Fruit fly (Drosophila melanogaster) Kc167 (cell line): ENCODE data around the gene tinc.
"Not testable (repeated sequence)": the region's sequence is repeated elsewhere in the genome, so short reads cannot be mapped to it uniquely, and the experiment has no call there.

ENCODE experiments used
- Myc ChIP-seq: fragments of >200 bp; optimal IDR thresholded peaks from 2 replicates; lab custom pipeline; 2017; ENCODE audit warnings: missing external identifiers
- Sin3A ChIP-seq: fragments of >200 bp; optimal IDR thresholded peaks from 2 replicates; lab custom pipeline; 2018; ENCODE audit warnings: missing external identifiers
- h ChIP-seq: fragments of >200 bp; optimal IDR thresholded peaks from 3 replicates; lab custom pipeline; 2018; ENCODE audit warnings: missing external identifiers
- insv ChIP-seq: fragments of >200 bp; optimal IDR thresholded peaks from 3 replicates; lab custom pipeline; 2018; ENCODE audit warnings: missing external identifiers
- psq ChIP-seq: fragments of >200 bp; optimal IDR thresholded peaks from 2 replicates; lab custom pipeline; 2017; ENCODE audit warnings: missing external identifiers
- ttk ChIP-seq: sonication (Bioruptor generic); optimal IDR thresholded peaks from 2 replicates; lab custom pipeline; 2017; ENCODE audit warnings: missing external identifiers

tinc gene

DNA sequence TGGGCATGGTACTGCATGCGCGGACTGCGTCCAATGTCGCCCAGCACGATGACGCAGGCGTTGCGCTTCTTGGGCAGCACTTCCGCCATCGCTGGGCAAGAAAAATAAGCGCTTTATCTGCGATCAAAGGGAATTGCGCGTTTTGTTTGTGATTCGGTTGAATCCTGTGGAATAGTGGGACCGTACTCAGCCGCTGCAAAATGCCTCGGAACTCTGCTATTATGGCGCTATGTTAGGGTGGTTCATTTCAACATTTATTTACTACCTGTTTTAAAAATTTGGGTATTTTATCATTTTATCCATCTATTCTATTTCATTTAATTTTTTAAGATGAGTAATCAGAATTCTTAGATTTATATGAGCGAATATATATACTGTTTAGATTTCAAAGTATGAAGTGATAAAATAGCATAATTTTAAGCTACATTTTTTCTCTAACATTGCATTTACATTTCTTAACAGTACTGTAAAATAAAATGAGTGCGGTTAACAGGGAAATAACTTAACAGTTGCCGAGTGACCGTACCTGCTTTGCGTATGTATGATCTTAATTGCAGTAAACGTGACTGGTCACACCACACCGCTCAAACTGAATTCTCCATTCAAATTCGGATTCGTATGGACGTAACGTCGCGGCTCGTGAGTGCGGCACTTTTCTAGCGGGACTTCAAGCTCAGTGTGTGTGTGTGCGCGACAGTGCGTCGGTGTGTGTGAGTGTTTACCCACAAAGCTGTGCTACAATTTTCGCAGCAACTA lies at the start of gene tinc, which contains the start of gene Alg1:
Gene tinc, plus strand, starts transcription at position 591 of the 756 bp plus-strand sequence.
Gene Alg1, minus strand, starts transcription at position 184 of the 756 bp plus-strand sequence.
- TF ChIP-seq insv (no peak), psq (no peak), Sin3A (lab: Kevin White, UChicago) (no peak), h (lab: Kevin White, UChicago) (no peak), ttk (no peak), Myc (lab: Kevin White, UChicago) (no peak)

DNA sequence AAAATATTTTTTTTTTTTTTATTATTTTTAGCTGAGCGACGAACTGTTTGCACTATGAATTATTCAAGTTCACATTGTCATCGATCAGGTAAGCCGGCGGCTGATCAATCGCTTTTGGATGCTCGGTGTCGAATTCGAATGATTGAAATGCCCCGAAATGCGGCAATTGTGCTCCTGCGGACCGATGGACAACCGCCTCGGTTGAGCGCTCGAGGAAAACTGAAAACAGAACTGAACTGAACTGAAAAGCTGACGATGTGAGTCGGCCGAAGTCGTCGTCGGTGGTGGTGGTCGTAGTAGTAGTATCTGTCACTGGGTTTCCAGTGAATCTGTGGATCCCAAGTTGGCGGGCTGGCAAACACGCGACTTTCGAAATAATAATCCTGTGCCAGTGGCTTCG lies 49.1 kb upstream of the tinc start:
- TF ChIP-seq psq = no peak
- no peak for TF ChIP-seq h (lab: Kevin White, UChicago)
- no peak for TF ChIP-seq ttk
- no peak for TF ChIP-seq Myc (lab: Kevin White, UChicago)
- TF ChIP-seq insv = no peak
- TF ChIP-seq Sin3A (lab: Kevin White, UChicago) = no peak

- TF ChIP-seq insv; Sin3A (lab: Kevin White, UChicago); psq: not testable (repeated sequence)
Measured at dm6 chr3R:17763088-17763487, 48.3 kb upstream of the tinc start, which contains the start of gene TyrR. Gene TyrR, minus strand, starts transcription at chr3R:17763188.

- no peak for TF ChIP-seq Sin3A (lab: Kevin White, UChicago)
- no peak for TF ChIP-seq h (lab: Kevin White, UChicago)
- TF ChIP-seq psq = no peak
- no peak for TF ChIP-seq ttk
- TF ChIP-seq insv = no peak
- no peak for TF ChIP-seq Myc (lab: Kevin White, UChicago)
Measured at dm6 chr3R:17773893-17774292, 37.4 kb upstream of the tinc start.

DNA sequence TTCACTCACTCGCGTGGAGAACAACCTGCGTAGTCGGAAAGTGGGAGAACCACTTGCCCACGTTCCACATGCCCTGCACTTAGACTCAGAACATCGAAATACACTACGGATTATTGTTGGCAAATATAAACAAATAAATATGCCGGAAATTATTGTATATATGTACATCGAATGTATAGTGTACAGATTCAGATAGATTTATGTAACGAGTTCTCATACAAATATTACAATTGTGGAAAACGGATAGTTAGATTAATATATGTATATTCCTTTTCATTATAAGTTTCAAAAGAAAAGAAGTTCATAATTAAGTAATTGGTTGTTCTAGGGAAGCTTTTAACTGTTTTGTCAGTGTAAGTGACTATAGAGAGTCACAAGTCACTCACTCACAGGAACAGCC lies 36.8 kb upstream of the tinc start:
- no peak for TF ChIP-seq h (lab: Kevin White, UChicago)
- no peak for TF ChIP-seq psq
- no peak for TF ChIP-seq ttk
- no peak for TF ChIP-seq Myc (lab: Kevin White, UChicago)
- no peak for TF ChIP-seq Sin3A (lab: Kevin White, UChicago)
- TF ChIP-seq insv = no peak

DNA sequence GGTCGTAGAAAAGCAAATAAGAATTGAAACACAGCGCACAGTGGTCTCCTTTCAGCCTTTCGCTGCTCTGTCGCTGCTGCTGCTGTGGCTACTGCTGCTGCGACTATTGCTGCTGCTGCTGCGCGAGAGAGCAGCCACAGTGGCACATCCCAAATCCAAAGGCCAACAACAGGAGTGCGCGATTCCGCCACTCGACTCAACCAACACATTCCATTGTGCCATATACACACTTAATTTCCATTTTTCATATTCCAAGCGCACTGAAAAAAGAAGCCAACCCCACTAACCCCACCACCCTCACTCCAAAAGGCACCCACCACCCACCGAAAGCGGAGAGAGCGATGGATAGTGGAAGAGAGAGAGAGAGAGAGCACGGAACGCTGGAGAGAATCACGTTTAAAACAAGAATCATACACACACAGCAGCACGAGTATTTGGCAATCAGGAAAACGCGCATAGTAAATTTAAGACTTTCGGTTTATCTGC lies 35.2 kb upstream of the tinc start:
- TF ChIP-seq psq (no peak), Sin3A (lab: Kevin White, UChicago) (no peak), Myc (lab: Kevin White, UChicago) (no peak), ttk (no peak), insv (no peak), h (lab: Kevin White, UChicago) (no peak)

- TF ChIP-seq insv (no peak), h (lab: Kevin White, UChicago) (no peak), Sin3A (lab: Kevin White, UChicago) (no peak), Myc (lab: Kevin White, UChicago) (no peak), psq (no peak), ttk (no peak)
Measured at dm6 chr3R:17776952-17777407, 34.4 kb upstream of the tinc start.

dm6 chr3R:17781371-17781770 lies 30.0 kb upstream of the tinc start:
- TF ChIP-seq psq = no peak
- no peak for TF ChIP-seq Myc (lab: Kevin White, UChicago)
- no peak for TF ChIP-seq Sin3A (lab: Kevin White, UChicago)
- TF ChIP-seq insv = no peak
- no peak for TF ChIP-seq h (lab: Kevin White, UChicago)

DNA sequence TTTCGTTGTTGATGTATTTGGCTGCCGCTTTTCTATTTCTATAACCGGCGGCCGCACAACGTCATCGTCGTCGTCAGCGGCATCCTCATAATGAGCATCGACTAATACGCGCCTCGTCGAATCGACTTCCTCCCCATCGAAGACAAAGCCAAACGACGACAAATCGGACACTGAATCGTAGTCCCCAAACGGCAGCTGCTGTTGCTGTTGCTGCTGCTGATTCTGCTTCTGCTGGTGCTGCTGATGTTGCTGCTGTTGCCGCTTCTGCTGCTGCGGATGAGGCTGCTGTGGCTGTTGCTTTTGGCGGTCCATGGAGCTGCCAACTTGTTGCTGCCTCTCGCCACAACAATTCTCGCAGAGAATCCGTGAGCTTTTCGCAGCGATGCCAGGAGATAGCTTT lies 28.2 kb upstream of the tinc start:
- TF ChIP-seq psq (no peak), insv (no peak), h (lab: Kevin White, UChicago) (no peak), Myc (lab: Kevin White, UChicago) (no peak), Sin3A (lab: Kevin White, UChicago) (no peak), ttk (no peak)

DNA sequence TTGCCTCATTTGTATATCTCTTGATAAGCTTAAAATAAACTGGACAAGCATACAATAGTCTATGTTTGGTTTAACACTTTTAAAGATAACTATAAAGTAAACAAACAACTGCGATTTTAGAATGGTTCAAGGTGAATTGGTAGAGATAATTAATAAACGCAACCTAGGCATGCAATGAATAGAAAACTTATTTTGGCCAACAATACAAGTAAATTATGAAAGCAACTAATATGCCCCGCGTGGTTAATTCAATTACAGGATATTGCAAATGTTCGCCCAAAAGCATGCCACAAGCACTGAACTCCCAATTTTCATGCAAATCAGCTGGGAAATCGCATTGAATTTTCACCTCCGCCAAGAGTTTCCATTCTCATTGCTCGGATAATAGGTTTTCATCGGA lies 27.2 kb upstream of the tinc start:
- no peak for TF ChIP-seq h (lab: Kevin White, UChicago)
- no peak for TF ChIP-seq Myc (lab: Kevin White, UChicago)
- no peak for TF ChIP-seq psq
- no peak for TF ChIP-seq Sin3A (lab: Kevin White, UChicago)
- no peak for TF ChIP-seq insv
- no peak for TF ChIP-seq ttk

- TF ChIP-seq ttk (no peak), Sin3A (lab: Kevin White, UChicago) (no peak), psq (no peak), Myc (lab: Kevin White, UChicago) (no peak), insv (no peak), h (lab: Kevin White, UChicago) (no peak)
Measured at dm6 chr3R:17787780-17788179, 23.6 kb upstream of the tinc start.

dm6 chr3R:17789937-17790336 lies 21.4 kb upstream of the tinc start:
- TF ChIP-seq ttk (no peak), insv (no peak), Myc (lab: Kevin White, UChicago) (no peak), Sin3A (lab: Kevin White, UChicago) (no peak), h (lab: Kevin White, UChicago) (no peak), psq (no peak)

DNA sequence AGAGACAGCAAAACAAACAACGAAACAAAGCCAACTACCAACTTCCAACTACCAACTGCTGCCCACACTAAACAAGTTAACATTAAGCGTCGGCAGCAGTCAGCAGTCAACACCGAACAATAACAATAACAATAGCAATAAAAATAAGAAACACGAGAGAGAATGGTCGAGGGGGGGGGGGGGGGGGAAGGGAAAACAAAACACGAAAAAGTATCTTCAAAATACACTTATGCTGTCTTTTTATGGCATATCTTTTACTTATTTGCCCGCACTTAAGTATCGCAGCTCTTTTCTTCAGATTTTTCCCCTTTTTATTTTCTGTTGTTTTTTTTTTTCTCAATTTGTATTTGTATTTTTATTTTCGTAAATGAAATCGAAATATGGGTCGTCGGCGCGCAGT lies 18.1 kb upstream of the tinc start:
- TF ChIP-seq h (lab: Kevin White, UChicago) = no peak
- TF ChIP-seq Sin3A (lab: Kevin White, UChicago) = no peak
- no peak for TF ChIP-seq insv
- no peak for TF ChIP-seq psq
- TF ChIP-seq ttk = no peak
- TF ChIP-seq Myc (lab: Kevin White, UChicago) = no peak
